Worm (Caenorhabditis elegans): Measurements from ENCODE around the gene fbxa-64.

DNA sequence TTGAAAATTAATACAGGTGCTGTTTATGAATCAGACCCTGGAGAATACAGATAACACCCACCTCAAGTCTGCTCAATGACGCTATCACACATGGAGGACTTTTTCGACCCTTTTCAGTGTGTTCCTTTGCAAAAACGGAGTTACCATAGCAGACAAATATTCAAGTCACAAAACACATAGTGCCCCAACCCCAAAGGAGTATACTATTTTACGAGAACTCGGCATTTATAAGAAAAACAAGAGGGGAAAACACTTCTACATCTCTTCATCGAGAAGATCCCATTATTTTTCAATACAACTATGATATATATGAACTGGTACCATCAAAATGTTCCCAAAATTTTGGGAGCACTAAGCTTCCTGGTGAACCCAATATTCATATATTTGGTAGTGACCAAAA is 33.2 kb downstream of the fbxa-64 start, which contains the start of gene srj-7:
- TF ChIP-seq cnd-1 (tag; optimal IDR thresholded peaks at IDR 0.05) (no peak), nhr-237 (tag; optimal IDR thresholded peaks at IDR 0.05) (no peak), zip-8 (tag; optimal IDR thresholded peaks at IDR 0.05) (no peak), blmp-1 (tag; optimal IDR thresholded peaks at IDR 0.05) (no peak), snpc-4 (tag; optimal IDR thresholded peaks at IDR 0.05) (no peak), lsy-2 (tag; optimal IDR thresholded peaks at IDR 0.05) (no peak), mls-2 (tag; optimal IDR thresholded peaks at IDR 0.05) (no peak), ces-1 (GFP tag; optimal IDR thresholded peaks at IDR 0.05) (no peak)

All from whole organism, mixed stage, embryonic.